Worm (Caenorhabditis elegans): ENCODE measurements around the gene srh-55.

srh-55 gene

ce11 chrV:15158691-15159090, 5.3 kb downstream of the srh-55 start, which contains the start of gene str-45:
TSS of gene str-45 (plus strand) at chrV:15158991.
- TF ChIP-seq blmp-1 (tag; optimal IDR thresholded peaks at IDR 0.05; ENCODE audit: insufficient read depth) (no peak), nhr-11 (tag; optimal IDR thresholded peaks at IDR 0.05) (no peak), nhr-25 (tag; optimal IDR thresholded peaks at IDR 0.05) (no peak), unc-62 (GFP tag; optimal IDR thresholded peaks at IDR 0.05) (no peak), sem-4 (tag; optimal IDR thresholded peaks at IDR 0.05) (no peak)

- TF ChIP-seq sem-4 (tag; optimal IDR thresholded peaks at IDR 0.05) (no peak), ztf-1 (GFP tag; conservative IDR thresholded peaks at IDR 0.05) (no peak), mab-5 (tag; optimal IDR thresholded peaks at IDR 0.05) (no peak), Y55F3AM.14 (GFP tag; optimal IDR thresholded peaks at IDR 0.05) (no peak), crh-2 (tag; optimal IDR thresholded peaks at IDR 0.05) (no peak)
These were observed 9.3 kb downstream of the srh-55 start, which contains the start of gene srz-11 for ce11 chrV:15162697-15163096. TSS of gene srz-11 (plus strand) at chrV:15163082.

- peak; percentile 13 for TF ChIP-seq nhr-129 (tag; optimal IDR thresholded peaks at IDR 0.05)
These were observed 14.6 kb downstream of the srh-55 start for ce11 chrV:15168018-15168417.

- TF ChIP-seq mdl-1 (tag; optimal IDR thresholded peaks at IDR 0.05) = no peak
- no peak for TF ChIP-seq sma-9 (GFP tag; optimal IDR thresholded peaks at IDR 0.05)
- no peak for TF ChIP-seq sma-9 (tag; optimal IDR thresholded peaks at IDR 0.05)
- no peak for TF ChIP-seq mbf-1 (tag; optimal IDR thresholded peaks at IDR 0.05)
- TF ChIP-seq aly-2 (tag; optimal IDR thresholded peaks at IDR 0.05) = no peak
- TF ChIP-seq gmeb-1 (tag; optimal IDR thresholded peaks at IDR 0.05) = no peak
- TF ChIP-seq C34F6.9 (tag; optimal IDR thresholded peaks at IDR 0.05) = no peak
- no peak for TF ChIP-seq Y55F3AM.14 (GFP tag; optimal IDR thresholded peaks at IDR 0.05)
- TF ChIP-seq sma-3 (GFP tag; optimal IDR thresholded peaks at IDR 0.05) = no peak
- TF ChIP-seq nhr-21 (tag; optimal IDR thresholded peaks at IDR 0.05) = no peak
- TF ChIP-seq unc-55 (GFP tag; optimal IDR thresholded peaks at IDR 0.05) = no peak
- no peak for TF ChIP-seq ztf-11 (tag; optimal IDR thresholded peaks at IDR 0.05)
- TF ChIP-seq ceh-82 (tag; optimal IDR thresholded peaks at IDR 0.05) = no peak
- TF ChIP-seq lin-13 (GFP tag; optimal IDR thresholded peaks at IDR 0.05) = no peak
These were observed 22.1 kb downstream of the srh-55 start, which contains the start of gene clec-47 for ce11 chrV:15175459-15175858. TSS of gene clec-47 (plus strand) at chrV:15175759.

- TF ChIP-seq zag-1 (tag; optimal IDR thresholded peaks at IDR 0.05) = no peak
- TF ChIP-seq nhr-6 (tag; optimal IDR thresholded peaks at IDR 0.05) = no peak
- TF ChIP-seq nhr-12 (tag; optimal IDR thresholded peaks at IDR 0.05) = no peak
- TF ChIP-seq egl-27 (tag; optimal IDR thresholded peaks at IDR 0.05) = no peak
- TF ChIP-seq lin-11 (tag; optimal IDR thresholded peaks at IDR 0.05) = no peak
- no peak for TF ChIP-seq alr-1 (tag; optimal IDR thresholded peaks at IDR 0.05)
- TF ChIP-seq mdl-1 (tag; optimal IDR thresholded peaks at IDR 0.05) = no peak
- no peak for TF ChIP-seq nhr-23 (tag; optimal IDR thresholded peaks at IDR 0.05)
- TF ChIP-seq crh-2 (tag; optimal IDR thresholded peaks at IDR 0.05) = no peak
- no peak for TF ChIP-seq ztf-11 (tag; optimal IDR thresholded peaks at IDR 0.05)
- TF ChIP-seq nhr-129 (tag; optimal IDR thresholded peaks at IDR 0.05) = no peak
- TF ChIP-seq snpc-4 (tag; optimal IDR thresholded peaks at IDR 0.05) = no peak
- TF ChIP-seq nhr-77 (tag; optimal IDR thresholded peaks at IDR 0.05) = no peak
- no peak for TF ChIP-seq dmd-4 (tag; optimal IDR thresholded peaks at IDR 0.05)
- no peak for TF ChIP-seq nhr-237 (tag; optimal IDR thresholded peaks at IDR 0.05)
These were observed 26.4 kb downstream of the srh-55 start, which contains the start of gene T09F5.10 for ce11 chrV:15179757-15180156. TSS of gene T09F5.10 (plus strand) at chrV:15180057.

- TF ChIP-seq lin-39 (tag; optimal IDR thresholded peaks at IDR 0.05) = no peak
- TF ChIP-seq nhr-21 (tag; optimal IDR thresholded peaks at IDR 0.05) = peak; percentile 21
- TF ChIP-seq nhr-25 (tag; optimal IDR thresholded peaks at IDR 0.05) = no peak
These were observed 28.5 kb downstream of the srh-55 start for ce11 chrV:15181899-15182298.

Measured in whole organism, L2 larva.